Fruit fly (Drosophila melanogaster) whole organism, embryonic: Measurements from ENCODE around the gene CG7512.

ENCODE experiments used
- BEAF-32 ChIP-seq: fragments of 200-800 bp; sonication (Bioruptor generic); optimal IDR thresholded peaks from 3 replicates; lab custom pipeline; 2017; ENCODE audit warnings: missing biosample characterization, missing genetic modification characterization, mild to moderate bottlenecking, moderate library complexity, missing genetic modification reagents
- CG10654 ChIP-seq: fragments of 200-800 bp; sonication (Bioruptor generic); optimal IDR thresholded peaks from 2 replicates; lab custom pipeline; 2016; ENCODE audit warnings: missing biosample characterization, missing genetic modification characterization
- CG11093 ChIP-seq: fragments of 200-800 bp; sonication (Bioruptor generic); IDR thresholded peaks from 3 replicates; pipeline ENCODE4 v1.3.6; 2022; ENCODE audit warnings: missing biosample characterization, missing genetic modification characterization
- CG14667 ChIP-seq: fragments of 200-800 bp; sonication (Bioruptor generic); IDR thresholded peaks from 2 replicates; pipeline ENCODE4 v1.3.6; 2022; ENCODE audit warnings: missing biosample characterization, missing genetic modification characterization
- CG14710 ChIP-seq: fragments of 200-800 bp; sonication (Bioruptor generic); optimal IDR thresholded peaks from 3 replicates; lab custom pipeline; 2019; ENCODE audit warnings: missing biosample characterization, mild to moderate bottlenecking, missing genetic modification characterization, moderate library complexity
- CG14860 ChIP-seq: fragments of 200-800 bp; sonication (Bioruptor generic); IDR thresholded peaks from 3 replicates; pipeline ENCODE4 v1.3.6; 2022; ENCODE audit warnings: missing biosample characterization, missing genetic modification characterization; ENCODE audit not compliant: partially characterized antibody
- CG15269 ChIP-seq: fragments of 200-800 bp; sonication (Bioruptor generic); optimal IDR thresholded peaks from 2 replicates; lab custom pipeline; 2018; ENCODE audit warnings: missing biosample characterization, mild to moderate bottlenecking, missing genetic modification characterization, moderate library complexity
- CG1602 ChIP-seq: fragments of 200-800 bp; sonication (Bioruptor generic); optimal IDR thresholded peaks from 3 replicates; lab custom pipeline; 2016; ENCODE audit warnings: missing biosample characterization, missing genetic modification characterization
- CG1603 ChIP-seq: fragments of 200-800 bp; sonication (Bioruptor generic); optimal IDR thresholded peaks from 2 replicates; lab custom pipeline; 2019; ENCODE audit warnings: missing biosample characterization, mild to moderate bottlenecking, missing genetic modification characterization, moderate library complexity
- CG17568 ChIP-seq: fragments of 200-800 bp; sonication (Bioruptor generic); optimal IDR thresholded peaks from 2 replicates; lab custom pipeline; 2018; ENCODE audit warnings: missing biosample characterization, mild to moderate bottlenecking, missing genetic modification characterization, moderate library complexity
- CG30431 ChIP-seq: fragments of 200-800 bp; sonication (Bioruptor generic); optimal IDR thresholded peaks from 2 replicates; lab custom pipeline; 2017; ENCODE audit warnings: missing biosample characterization, missing genetic modification characterization
- CG3163 ChIP-seq: fragments of 200-800 bp; sonication (Bioruptor generic); optimal IDR thresholded peaks from 3 replicates; lab custom pipeline; 2016; ENCODE audit warnings: missing biosample characterization, missing genetic modification characterization
- CG32767 ChIP-seq: fragments of 200-800 bp; sonication (Bioruptor generic); IDR thresholded peaks from 2 replicates; pipeline ENCODE4 v1.3.6; 2022; ENCODE audit warnings: missing biosample characterization, missing genetic modification characterization
- CG33213 ChIP-seq: fragments of 200-800 bp; sonication (Bioruptor generic); optimal IDR thresholded peaks from 3 replicates; lab custom pipeline; 2016; ENCODE audit warnings: missing biosample characterization, missing genetic modification characterization
- CG4424 ChIP-seq: fragments of 200-800 bp; sonication (Bioruptor generic); optimal IDR thresholded peaks from 3 replicates; lab custom pipeline; 2016; ENCODE audit warnings: missing biosample characterization, missing genetic modification characterization
- CG5245 ChIP-seq: fragments of 200-800 bp; sonication (Bioruptor generic); optimal IDR thresholded peaks from 3 replicates; lab custom pipeline; 2016; ENCODE audit warnings: missing biosample characterization, missing genetic modification characterization
- CG6272 ChIP-seq: fragments of 200-800 bp; sonication (Bioruptor generic); IDR thresholded peaks from 2 replicates; pipeline ENCODE4 v1.3.6; 2022; ENCODE audit warnings: missing biosample characterization, missing genetic modification characterization
- CG7357 ChIP-seq: fragments of 200-800 bp; sonication (Bioruptor generic); IDR thresholded peaks from 3 replicates; pipeline ENCODE4 v1.3.6; 2022; ENCODE audit warnings: missing biosample characterization, missing genetic modification characterization
- CG9727 ChIP-seq: fragments of 200-800 bp; sonication (Bioruptor generic); optimal IDR thresholded peaks from 3 replicates; lab custom pipeline; 2017; ENCODE audit warnings: missing biosample characterization, mild to moderate bottlenecking, missing genetic modification characterization
- Deaf1 ChIP-seq: fragments of 200-800 bp; optimal IDR thresholded peaks from 3 replicates; lab custom pipeline; 2019; ENCODE audit warnings: missing biosample characterization, mild to moderate bottlenecking, missing genetic modification characterization, moderate library complexity
- Dek ChIP-seq: fragments of 200-800 bp; sonication (Bioruptor generic); optimal IDR thresholded peaks from 3 replicates; lab custom pipeline; 2019; ENCODE audit warnings: missing biosample characterization, mild to moderate bottlenecking, missing genetic modification characterization, moderate library complexity
- Drgx ChIP-seq: fragments of 200-800 bp; sonication (Bioruptor generic); IDR thresholded peaks from 2 replicates; pipeline ENCODE4 v1.3.6; 2022; ENCODE audit warnings: missing biosample characterization, missing genetic modification characterization
- E2f2 ChIP-seq: fragments of 200-800 bp; sonication (Bioruptor generic); IDR thresholded peaks from 2 replicates; pipeline ENCODE4 v1.3.6; 2022; ENCODE audit warnings: missing biosample characterization, missing genetic modification characterization
- Eip74EF ChIP-seq, 2 experiments: fragments of 200-800 bp in 1 of 2; fragments of >200 bp in 1 of 2; sonication (Bioruptor generic) in 1 of 2; optimal IDR thresholded peaks; 2 replicates each; lab custom pipeline; 2017 to 2019; ENCODE audit warnings: missing biosample characterization in 2 of 2, missing genetic modification characterization in 2 of 2, mild to moderate bottlenecking in 1 of 2, moderate library complexity in 1 of 2
- Fer1 ChIP-seq: fragments of 200-800 bp; sonication (Bioruptor generic); optimal IDR thresholded peaks from 2 replicates; lab custom pipeline; 2017; ENCODE audit warnings: missing biosample characterization, mild to moderate bottlenecking, missing genetic modification characterization
- GATAe ChIP-seq: fragments of 200-800 bp; sonication (Bioruptor generic); conservative IDR thresholded peaks from 2 replicates; pipeline ENCODE4 v1.3.6; 2022; ENCODE audit warnings: missing biosample characterization, missing genetic modification characterization
- HLHmδ ChIP-seq: fragments of 200-800 bp; sonication (Bioruptor generic); optimal IDR thresholded peaks from 2 replicates; lab custom pipeline; 2018; ENCODE audit warnings: missing biosample characterization, mild to moderate bottlenecking, missing genetic modification characterization, moderate library complexity
- Hr78 ChIP-seq, 2 experiments: fragments of 200-800 bp in 1 of 2; fragments of >200 bp in 1 of 2; sonication (Bioruptor generic) in 1 of 2; optimal IDR thresholded peaks; 2 replicates each; lab custom pipeline; 2017 to 2019; ENCODE audit warnings: missing biosample characterization in 2 of 2, missing genetic modification characterization in 2 of 2, mild to moderate bottlenecking in 1 of 2, moderate library complexity in 1 of 2
- Myb ChIP-seq: fragments of 200-800 bp; sonication (Bioruptor generic); optimal IDR thresholded peaks from 2 replicates; lab custom pipeline; 2016; ENCODE audit warnings: missing biosample characterization, missing genetic modification characterization
- Tbp ChIP-seq: fragments of >200 bp; optimal IDR thresholded peaks from 2 replicates; lab custom pipeline; 2018; ENCODE audit warnings: missing biosample characterization, missing genetic modification characterization
- abd-A ChIP-seq: fragments of 200-800 bp; sonication (Bioruptor generic); optimal IDR thresholded peaks from 3 replicates; lab custom pipeline; 2019; ENCODE audit warnings: missing biosample characterization, mild to moderate bottlenecking, missing genetic modification characterization, moderate library complexity
- az2 ChIP-seq: fragments of 200-800 bp; sonication (Bioruptor generic); optimal IDR thresholded peaks from 3 replicates; lab custom pipeline; 2016; ENCODE audit warnings: missing biosample characterization, missing genetic modification characterization
- cas ChIP-seq: fragments of 200-800 bp; sonication (Bioruptor generic); IDR thresholded peaks from 2 replicates; pipeline ENCODE4 v1.3.6; 2022; ENCODE audit warnings: missing biosample characterization, missing genetic modification characterization
- ci ChIP-seq: fragments of 200-800 bp; sonication (Bioruptor generic); IDR thresholded peaks from 3 replicates; pipeline ENCODE4 v1.3.6; 2022; ENCODE audit warnings: missing biosample characterization, missing genetic modification characterization
- crc ChIP-seq: fragments of 200-800 bp; sonication (Bioruptor generic); optimal IDR thresholded peaks from 2 replicates; lab custom pipeline; 2016; ENCODE audit warnings: missing biosample characterization, missing genetic modification characterization
- croc ChIP-seq: fragments of 200-800 bp; sonication (Bioruptor generic); conservative IDR thresholded peaks from 3 replicates; pipeline ENCODE4 v1.3.6; 2022; ENCODE audit warnings: missing biosample characterization, missing genetic modification characterization
- dm ChIP-seq: fragments of 200-800 bp; sonication (Bioruptor generic); optimal IDR thresholded peaks from 3 replicates; lab custom pipeline; 2016; ENCODE audit warnings: missing biosample characterization, missing genetic modification characterization
- exex ChIP-seq: fragments of 200-800 bp; sonication (Bioruptor generic); optimal IDR thresholded peaks from 4 replicates; lab custom pipeline; 2018; ENCODE audit warnings: missing biosample characterization, mild to moderate bottlenecking, missing genetic modification characterization, moderate library complexity
- hth ChIP-seq: fragments of >200 bp; optimal IDR thresholded peaks from 2 replicates; lab custom pipeline; 2017; ENCODE audit warnings: inconsistent platforms
- jing ChIP-seq: fragments of 200-800 bp; sonication (Bioruptor generic); optimal IDR thresholded peaks from 2 replicates; lab custom pipeline; 2018; ENCODE audit warnings: missing biosample characterization, mild to moderate bottlenecking, missing genetic modification characterization
- kni ChIP-seq: fragments of 200-800 bp; sonication (Bioruptor generic); optimal IDR thresholded peaks from 3 replicates; lab custom pipeline; 2017; ENCODE audit warnings: mild to moderate bottlenecking, missing biosample characterization, missing genetic modification reagents, missing genetic modification characterization
- lab ChIP-seq: fragments of 200-800 bp; sonication (Bioruptor generic); optimal IDR thresholded peaks from 3 replicates; lab custom pipeline; 2017; ENCODE audit warnings: missing biosample characterization, missing genetic modification characterization, mild to moderate bottlenecking, moderate library complexity, missing genetic modification reagents
- lmd ChIP-seq: fragments of 200-800 bp; sonication (Bioruptor generic); IDR thresholded peaks from 2 replicates; pipeline ENCODE4 v1.3.6; 2022; ENCODE audit warnings: missing biosample characterization, missing genetic modification characterization
- pum ChIP-seq: fragments of 200-800 bp; sonication (Bioruptor generic); optimal IDR thresholded peaks from 2 replicates; lab custom pipeline; 2016; ENCODE audit warnings: missing biosample characterization, missing genetic modification characterization
- pzg ChIP-seq: fragments of 200-800 bp; sonication (Bioruptor generic); optimal IDR thresholded peaks from 3 replicates; lab custom pipeline; 2018; ENCODE audit warnings: missing biosample characterization, mild to moderate bottlenecking, missing genetic modification characterization, moderate library complexity
- ranshi ChIP-seq: fragments of 200-800 bp; sonication (Bioruptor generic); IDR thresholded peaks from 2 replicates; pipeline ENCODE4 v1.3.6; 2022; ENCODE audit warnings: missing biosample characterization, missing genetic modification characterization
- rib ChIP-seq: fragments of 200-800 bp; sonication (Bioruptor generic); IDR thresholded peaks from 2 replicates; pipeline ENCODE4 v1.3.6; 2022; ENCODE audit warnings: missing biosample characterization, missing genetic modification characterization
- row ChIP-seq: fragments of 200-800 bp; sonication (Bioruptor generic); IDR thresholded peaks from 3 replicates; pipeline ENCODE4 v1.3.6; 2022; ENCODE audit warnings: missing biosample characterization, missing genetic modification characterization
- run ChIP-seq: fragments of 200-800 bp; sonication (Bioruptor generic); optimal IDR thresholded peaks from 3 replicates; lab custom pipeline; 2018; ENCODE audit warnings: missing biosample characterization, mild to moderate bottlenecking, missing genetic modification characterization
- sima ChIP-seq: fragments of 200-800 bp; sonication (Bioruptor generic); optimal IDR thresholded peaks from 2 replicates; lab custom pipeline; 2016; ENCODE audit warnings: missing biosample characterization, missing genetic modification characterization
- sob ChIP-seq: fragments of 200-800 bp; sonication (Bioruptor generic); IDR thresholded peaks from 2 replicates; pipeline ENCODE4 v1.3.6; 2022; ENCODE audit warnings: missing biosample characterization, missing genetic modification characterization
- tgo ChIP-seq: fragments of 200-800 bp; sonication (Bioruptor generic); IDR thresholded peaks from 3 replicates; pipeline ENCODE4 v1.3.6; 2022; ENCODE audit warnings: missing biosample characterization, missing genetic modification characterization

CG7512 gene

DNA sequence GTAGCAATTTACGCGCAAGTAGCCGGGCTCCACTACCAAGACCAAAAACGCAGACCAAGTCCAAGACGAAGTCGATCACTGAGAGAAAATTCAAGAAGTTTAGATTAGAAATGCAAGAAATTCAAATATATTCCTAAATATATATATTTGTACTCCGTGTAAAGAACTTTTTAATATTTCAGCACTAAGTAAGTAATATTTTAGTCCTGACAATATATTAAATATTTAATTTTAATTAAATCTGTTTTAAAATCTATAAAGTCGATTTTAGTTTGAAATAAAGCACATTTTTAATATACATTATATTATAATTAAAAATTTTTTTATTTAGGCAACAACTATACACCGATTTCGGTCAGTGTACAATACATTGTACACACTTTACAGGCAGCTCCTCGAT, 46.5 kb upstream of the CG7512 start (continued):
- no peak for TF ChIP-seq CG5245 (GFP tag; lab: Kevin White, UChicago)
- TF ChIP-seq pum (GFP tag; lab: Kevin White, UChicago): no peak
- no peak for TF ChIP-seq crc
- peak; percentile 27; the same call in 1 of the 3 replicates for TF ChIP-seq tgo (GFP tag; lab: Robert Waterston, UW)
- TF ChIP-seq CG3163 (GFP tag; lab: Kevin White, UChicago): no peak
- TF ChIP-seq CG14667 (GFP tag; lab: Robert Waterston, UW): no peak
- peak; percentile 38 for TF ChIP-seq CG14710 (tag; lab: Kevin White, UChicago)
- no peak for TF ChIP-seq pzg (GFP tag; lab: Kevin White, UChicago)
- TF ChIP-seq sima: no peak
- no peak for TF ChIP-seq Hr78 (GFP tag; optimal IDR thresholded peaks at IDR 0.05; lab: Kevin White, UChicago)
- TF ChIP-seq Myb (GFP tag; lab: Kevin White, UChicago): no peak
- no peak for TF ChIP-seq GATAe (GFP tag; lab: Robert Waterston, UW)
- TF ChIP-seq CG4424: peak; percentile 0
- no peak for TF ChIP-seq az2 (GFP tag; lab: Kevin White, UChicago)
- no peak for TF ChIP-seq abd-A (tag; lab: Kevin White, UChicago)
- TF ChIP-seq CG9727: peak; percentile 59
- TF ChIP-seq cas (GFP tag; lab: Robert Waterston, UW): no peak
- no peak for TF ChIP-seq dm (GFP tag; lab: Kevin White, UChicago)
- TF ChIP-seq CG15269: peak; percentile 41
- peak; percentile 39 for TF ChIP-seq Deaf1 (tag; lab: Kevin White, UChicago)
- TF ChIP-seq ci (GFP tag; lab: Robert Waterston, UW): no peak
- TF ChIP-seq Eip74EF (GFP tag; optimal IDR thresholded peaks at IDR 0.05; lab: Kevin White, UChicago): no peak
- no peak for TF ChIP-seq HLHmδ (GFP tag; lab: Kevin White, UChicago)
- no peak for TF ChIP-seq CG32767 (GFP tag; lab: Robert Waterston, UW)
- no peak for TF ChIP-seq CG6272 (GFP tag; lab: Robert Waterston, UW)
- no peak for TF ChIP-seq sob (GFP tag; lab: Robert Waterston, UW)
- no peak for TF ChIP-seq exex
- peak; percentile 45 for TF ChIP-seq lab (GFP tag; lab: Kevin White, UChicago)
- TF ChIP-seq Fer1 (GFP tag; lab: Kevin White, UChicago): peak; percentile 43
- TF ChIP-seq kni (GFP tag; lab: Kevin White, UChicago): no peak
- TF ChIP-seq E2f2 (GFP tag; lab: Robert Waterston, UW): no peak
- TF ChIP-seq rib (GFP tag; lab: Robert Waterston, UW): no peak
- 0 out of 3 replicates have a peak, but pooled peaks have one; percentile 21 for TF ChIP-seq row (GFP tag; lab: Robert Waterston, UW)
- TF ChIP-seq CG1602 (GFP tag; lab: Kevin White, UChicago): no peak
- no peak for TF ChIP-seq CG30431
- TF ChIP-seq CG11093 (GFP tag; lab: Robert Waterston, UW): no peak
- TF ChIP-seq jing: no peak
- TF ChIP-seq CG10654 (GFP tag; lab: Kevin White, UChicago): no peak
- TF ChIP-seq hth: no peak
- TF ChIP-seq ranshi (GFP tag; lab: Robert Waterston, UW): no peak; the same call in 1 of the 2 replicates
- no peak for TF ChIP-seq lmd (GFP tag; lab: Robert Waterston, UW)
- TF ChIP-seq CG33213 (GFP tag; lab: Kevin White, UChicago): no peak
- no peak for TF ChIP-seq CG7357
- no peak for TF ChIP-seq Drgx (GFP tag; lab: Robert Waterston, UW)
- no peak for TF ChIP-seq Tbp (GFP tag; lab: Kevin White, UChicago)
- TF ChIP-seq CG1603 (tag; lab: Kevin White, UChicago): no peak
- no peak for TF ChIP-seq croc (GFP tag; lab: Robert Waterston, UW)
- no peak for TF ChIP-seq BEAF-32 (GFP tag; lab: Kevin White, UChicago)
- TF ChIP-seq Dek (tag; lab: Kevin White, UChicago): no peak
- TF ChIP-seq run: no peak
- no peak for TF ChIP-seq CG17568
- no peak for TF ChIP-seq CG14860
